3 worm cellular contexts compared by ENCODE assay signal in the genomic region with DNA sequence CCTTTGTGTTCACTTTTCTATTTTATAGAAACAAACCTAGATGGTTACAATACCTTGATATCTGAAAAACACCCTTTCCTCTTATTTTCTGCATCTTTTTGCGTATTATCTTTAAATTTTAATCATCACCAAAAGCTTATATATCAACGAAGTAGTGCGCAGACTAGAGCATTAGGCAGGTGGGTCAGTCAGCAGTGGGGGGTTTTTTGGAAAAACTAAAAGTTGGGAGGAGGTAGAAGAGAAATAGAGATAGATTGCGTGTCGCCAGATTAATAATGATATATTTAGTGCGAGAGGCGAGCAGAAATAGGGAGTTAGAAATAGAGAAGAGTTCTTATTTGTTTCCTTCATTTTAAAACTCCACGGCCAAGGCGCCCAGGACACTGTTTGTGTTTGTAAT.
TF ChIP-seq lines count a peak whose summit lies in the region.

No protein-coding gene starts in this region.

TF ChIP-seq in whole organism, L1 larva, 84 proteins besides CTCF, POLR2A, EP300 and RAD21:
- no peak for TF ChIP-seq grh-1 (GFP tag; IDR thresholded peaks at IDR 0.05; lab: Robert Waterston, UW)
- peak; percentile 27 for TF ChIP-seq dsc-1 (tag; optimal IDR thresholded peaks at IDR 0.05; lab: Kevin White, UChicago)
- no peak for TF ChIP-seq nhr-12 (tag; optimal IDR thresholded peaks at IDR 0.05; lab: Kevin White, UChicago)
- TF ChIP-seq fkh-8 (tag; optimal IDR thresholded peaks at IDR 0.05; lab: Kevin White, UChicago), result peak; percentile 59
- TF ChIP-seq nhr-76 (tag; optimal IDR thresholded peaks at IDR 0.05; lab: Kevin White, UChicago), result no peak
TF ChIP-seq in whole organism, L1 larva: peak in this region for 2.

TF ChIP-seq in whole organism, L3 larva, 47 proteins besides CTCF, POLR2A, EP300 and RAD21:
- TF ChIP-seq pha-4 (tag; optimal IDR thresholded peaks at IDR 0.05; lab: Kevin White, UChicago) (peak; percentile 13), mdl-1 (tag; optimal IDR thresholded peaks at IDR 0.05; lab: Kevin White, UChicago) (no peak)

TF ChIP-seq in whole organism, L4 larva, 104 proteins besides CTCF, POLR2A, EP300 and RAD21:
- no peak for TF ChIP-seq T26A8.4 (GFP tag; IDR thresholded peaks at IDR 0.05; lab: Robert Waterston, UW)
- peak; percentile 73 for TF ChIP-seq aha-1 (tag; lab: Kevin White, UChicago)

Comparison
In these comparisons a context has a peak if more than half of its experiments do, and no peak if none do; other contexts are left out.
1. Of the 29 proteins assayed by ChIP-seq in both whole organism, L4 larva and whole organism, L1 larva: peak only in whole organism, L4 larva: aha-1; only in whole organism, L1 larva: none; in both: none; in neither: 28.